Fruit fly (Drosophila melanogaster) whole organism, embryonic: ENCODE measurements around the gene CG4297.

Source experiments
- ATbp ChIP-seq: fragments of 200-800 bp; sonication (Bioruptor generic); optimal IDR thresholded peaks from 2 replicates; lab custom pipeline; 2017; ENCODE audit warnings: missing biosample characterization, mild to moderate bottlenecking, missing genetic modification characterization, missing genetic modification reagents
- Bgb ChIP-seq: fragments of 200-800 bp; sonication (Bioruptor generic); IDR thresholded peaks from 2 replicates; pipeline ENCODE4 v1.3.6; 2022; ENCODE audit warnings: missing biosample characterization, missing genetic modification characterization; ENCODE audit not compliant: partially characterized antibody
- CG11093 ChIP-seq: fragments of 200-800 bp; sonication (Bioruptor generic); IDR thresholded peaks from 3 replicates; pipeline ENCODE4 v1.3.6; 2022; ENCODE audit warnings: missing biosample characterization, missing genetic modification characterization
- CG11504 ChIP-seq: fragments of 200-800 bp; sonication (Bioruptor generic); optimal IDR thresholded peaks from 3 replicates; lab custom pipeline; 2019; ENCODE audit warnings: missing biosample characterization, mild to moderate bottlenecking, missing genetic modification characterization, moderate library complexity
- CG1233 ChIP-seq: fragments of 200-800 bp; sonication (Bioruptor generic); optimal IDR thresholded peaks from 4 replicates; lab custom pipeline; 2018; ENCODE audit warnings: missing biosample characterization, mild to moderate bottlenecking, missing genetic modification characterization
- CG14860 ChIP-seq: fragments of 200-800 bp; sonication (Bioruptor generic); IDR thresholded peaks from 3 replicates; pipeline ENCODE4 v1.3.6; 2022; ENCODE audit warnings: missing biosample characterization, missing genetic modification characterization; ENCODE audit not compliant: partially characterized antibody
- CG15073 ChIP-seq: fragments of 200-800 bp; sonication (Bioruptor generic); optimal IDR thresholded peaks from 2 replicates; lab custom pipeline; 2016; ENCODE audit warnings: missing biosample characterization, missing genetic modification characterization
- CG15601 ChIP-seq: fragments of 200-800 bp; sonication (Bioruptor generic); optimal IDR thresholded peaks from 3 replicates; lab custom pipeline; 2019; ENCODE audit warnings: missing biosample characterization, mild to moderate bottlenecking, missing genetic modification characterization, moderate library complexity
- CG18011 ChIP-seq: fragments of 200-800 bp; sonication (Bioruptor generic); optimal IDR thresholded peaks from 2 replicates; lab custom pipeline; 2017; ENCODE audit warnings: missing biosample characterization, missing genetic modification characterization, mild to moderate bottlenecking, moderate library complexity, missing genotype
- CG32767 ChIP-seq: fragments of 200-800 bp; sonication (Bioruptor generic); IDR thresholded peaks from 2 replicates; pipeline ENCODE4 v1.3.6; 2022; ENCODE audit warnings: missing biosample characterization, missing genetic modification characterization
- CG4617 ChIP-seq: fragments of 200-800 bp; sonication (Bioruptor generic); optimal IDR thresholded peaks from 3 replicates; lab custom pipeline; 2016; ENCODE audit warnings: missing biosample characterization, missing genetic modification characterization, borderline replicate concordance
- CG4730 ChIP-seq: fragments of 200-800 bp; sonication (Bioruptor generic); IDR thresholded peaks from 2 replicates; pipeline ENCODE4 v1.3.6; 2022; ENCODE audit warnings: missing biosample characterization, missing genetic modification characterization
- CG5180 ChIP-seq: fragments of 200-800 bp; sonication (Bioruptor generic); optimal IDR thresholded peaks from 3 replicates; lab custom pipeline; 2017; ENCODE audit warnings: missing biosample characterization, missing genetic modification characterization, mild to moderate bottlenecking, moderate library complexity, missing genetic modification reagents
- CG6654 ChIP-seq: fragments of 200-800 bp; sonication (Bioruptor generic); optimal IDR thresholded peaks from 2 replicates; lab custom pipeline; 2017; ENCODE audit warnings: missing biosample characterization, mild to moderate bottlenecking, missing genetic modification characterization
- CG8944 ChIP-seq: fragments of 200-800 bp; sonication (Bioruptor generic); optimal IDR thresholded peaks from 3 replicates; lab custom pipeline; 2016; ENCODE audit warnings: missing biosample characterization, missing genetic modification characterization
- CG9876 ChIP-seq: fragments of 200-800 bp; sonication (Bioruptor generic); optimal IDR thresholded peaks from 2 replicates; lab custom pipeline; 2016; ENCODE audit warnings: missing biosample characterization, missing genetic modification characterization
- CG9932 ChIP-seq: fragments of 200-800 bp; sonication (Bioruptor generic); IDR thresholded peaks from 2 replicates; pipeline ENCODE4 v1.3.6; 2022; ENCODE audit warnings: missing biosample characterization, missing genetic modification characterization
- CrebB ChIP-seq: fragments of 200-800 bp; sonication (Bioruptor generic); optimal IDR thresholded peaks from 3 replicates; lab custom pipeline; 2018; ENCODE audit warnings: missing biosample characterization, mild to moderate bottlenecking, missing genetic modification characterization
- Dek ChIP-seq: fragments of 200-800 bp; sonication (Bioruptor generic); optimal IDR thresholded peaks from 3 replicates; lab custom pipeline; 2019; ENCODE audit warnings: missing biosample characterization, mild to moderate bottlenecking, missing genetic modification characterization, moderate library complexity
- GATAe ChIP-seq: fragments of 200-800 bp; sonication (Bioruptor generic); conservative IDR thresholded peaks from 2 replicates; pipeline ENCODE4 v1.3.6; 2022; ENCODE audit warnings: missing biosample characterization, missing genetic modification characterization
- Hr51 ChIP-seq, 2 experiments: fragments of 200-800 bp; sonication (Bioruptor generic); optimal IDR thresholded peaks; 2 replicates in 1 of 2; 3 replicates in 1 of 2; lab custom pipeline; 2016 to 2018; ENCODE audit warnings: missing biosample characterization in 2 of 2, missing genetic modification characterization in 2 of 2, mild to moderate bottlenecking in 1 of 2, moderate library complexity in 1 of 2
- Nf-YA ChIP-seq: fragments of 200-800 bp; sonication (Bioruptor generic); IDR thresholded peaks from 2 replicates; pipeline ENCODE4 v1.3.6; 2022; ENCODE audit warnings: missing biosample characterization, missing genetic modification characterization
- Oli ChIP-seq: fragments of 200-800 bp; sonication (Bioruptor generic); optimal IDR thresholded peaks from 2 replicates; lab custom pipeline; 2018; ENCODE audit warnings: missing biosample characterization, mild to moderate bottlenecking, missing genetic modification characterization, moderate library complexity
- Rfx ChIP-seq: fragments of 200-800 bp; sonication (Bioruptor generic); IDR thresholded peaks from 2 replicates; pipeline ENCODE4 v1.3.6; 2022; ENCODE audit warnings: missing biosample characterization, missing genetic modification characterization
- Spps ChIP-seq: fragments of 200-800 bp; sonication (Bioruptor generic); optimal IDR thresholded peaks from 2 replicates; lab custom pipeline; 2018; ENCODE audit warnings: missing biosample characterization, mild to moderate bottlenecking, missing genetic modification characterization
- Tbp ChIP-seq: fragments of >200 bp; optimal IDR thresholded peaks from 2 replicates; lab custom pipeline; 2018; ENCODE audit warnings: missing biosample characterization, missing genetic modification characterization
- Vsx1 ChIP-seq: fragments of 200-800 bp; sonication (Bioruptor generic); optimal IDR thresholded peaks from 2 replicates; lab custom pipeline; 2017; ENCODE audit warnings: missing biosample characterization, mild to moderate bottlenecking, missing genetic modification characterization, missing genetic modification reagents
- abd-A ChIP-seq: fragments of 200-800 bp; sonication (Bioruptor generic); optimal IDR thresholded peaks from 3 replicates; lab custom pipeline; 2019; ENCODE audit warnings: missing biosample characterization, mild to moderate bottlenecking, missing genetic modification characterization, moderate library complexity
- ap ChIP-seq: fragments of 200-800 bp; sonication (Bioruptor generic); IDR thresholded peaks from 2 replicates; pipeline ENCODE4 v1.3.6; 2022; ENCODE audit warnings: missing biosample characterization, missing genetic modification characterization
- ash1 ChIP-seq: fragments of 200-800 bp; sonication (Bioruptor generic); optimal IDR thresholded peaks from 2 replicates; lab custom pipeline; 2018; ENCODE audit warnings: missing biosample characterization, mild to moderate bottlenecking, missing genetic modification characterization
- bbx ChIP-seq: fragments of 200-800 bp; sonication (Bioruptor generic); IDR thresholded peaks from 2 replicates; pipeline ENCODE4 v1.3.6; 2022; ENCODE audit warnings: missing biosample characterization, missing genetic modification characterization; ENCODE audit not compliant: partially characterized antibody
- dati ChIP-seq: fragments of 200-800 bp; sonication (Bioruptor generic); IDR thresholded peaks from 2 replicates; pipeline ENCODE4 v1.3.6; 2022; ENCODE audit warnings: missing biosample characterization, missing genetic modification characterization
- emc ChIP-seq: fragments of 200-800 bp; sonication (Bioruptor generic); optimal IDR thresholded peaks from 2 replicates; lab custom pipeline; 2016; ENCODE audit warnings: missing biosample characterization, missing genetic modification characterization
- fu2 ChIP-seq: fragments of 200-800 bp; sonication (Bioruptor generic); optimal IDR thresholded peaks from 2 replicates; lab custom pipeline; 2016; ENCODE audit warnings: missing biosample characterization, missing genetic modification characterization
- gcm ChIP-seq: fragments of 200-800 bp; sonication (Bioruptor generic); optimal IDR thresholded peaks from 2 replicates; lab custom pipeline; 2019; ENCODE audit warnings: missing biosample characterization, mild to moderate bottlenecking, missing genetic modification characterization, moderate library complexity
- hth ChIP-seq: fragments of >200 bp; optimal IDR thresholded peaks from 2 replicates; lab custom pipeline; 2017; ENCODE audit warnings: inconsistent platforms
- insv ChIP-seq, 2 experiments: fragments of 200-800 bp; sonication (Bioruptor generic); optimal IDR thresholded peaks; 3 replicates each; lab custom pipeline; 2016 to 2018; ENCODE audit warnings: missing biosample characterization in 2 of 2, missing genetic modification characterization in 2 of 2
- jigr1 ChIP-seq: fragments of 200-800 bp; sonication (Bioruptor generic); IDR thresholded peaks from 3 replicates; pipeline ENCODE4 v1.3.6; 2022; ENCODE audit warnings: missing biosample characterization, missing genetic modification characterization
- jumu ChIP-seq: fragments of 200-800 bp; sonication (Bioruptor generic); optimal IDR thresholded peaks from 3 replicates; lab custom pipeline; 2016; ENCODE audit warnings: missing biosample characterization, missing genetic modification characterization
- lilli ChIP-seq: fragments of 200-800 bp; sonication (Bioruptor generic); optimal IDR thresholded peaks from 3 replicates; lab custom pipeline; 2016; ENCODE audit warnings: missing biosample characterization, missing genetic modification characterization
- pfk ChIP-seq: fragments of 200-800 bp; sonication (Bioruptor generic); optimal IDR thresholded peaks from 2 replicates; lab custom pipeline; 2018; ENCODE audit warnings: missing biosample characterization, mild to moderate bottlenecking, missing genetic modification characterization, moderate library complexity
- sc ChIP-seq, 3 experiments: fragments of >200 bp in 2 of 3; fragments of 200-800 bp in 1 of 3; sonication (Bioruptor generic) in 1 of 3; optimal IDR thresholded peaks; 2 replicates in 2 of 3; 3 replicates in 1 of 3; lab custom pipeline; 2017; ENCODE audit warnings: mild to moderate bottlenecking in 1 of 3, missing biosample characterization in 1 of 3, missing genetic modification characterization in 1 of 3, missing genetic modification reagents in 1 of 3
- sisA ChIP-seq: fragments of 200-800 bp; sonication (Bioruptor generic); IDR thresholded peaks from 2 replicates; pipeline ENCODE4 v1.3.6; 2022; ENCODE audit warnings: missing biosample characterization, missing genetic modification characterization
- sqz ChIP-seq: fragments of 200-800 bp; sonication (Bioruptor generic); optimal IDR thresholded peaks from 3 replicates; lab custom pipeline; 2018; ENCODE audit warnings: missing biosample characterization, mild to moderate bottlenecking, missing genetic modification characterization
- ssp ChIP-seq: fragments of 200-800 bp; sonication (Bioruptor generic); IDR thresholded peaks from 2 replicates; pipeline ENCODE4 v1.3.6; 2022; ENCODE audit warnings: missing biosample characterization, missing genetic modification characterization
- tin ChIP-seq: fragments of 200-800 bp; sonication (Bioruptor generic); optimal IDR thresholded peaks from 3 replicates; lab custom pipeline; 2016; ENCODE audit warnings: missing biosample characterization, missing genetic modification characterization
- vvl ChIP-seq: fragments of 200-800 bp; sonication (Bioruptor generic); IDR thresholded peaks from 2 replicates; pipeline ENCODE4 v1.3.6; 2022; ENCODE audit warnings: missing biosample characterization, missing genetic modification characterization

The CG4297 gene

DNA sequence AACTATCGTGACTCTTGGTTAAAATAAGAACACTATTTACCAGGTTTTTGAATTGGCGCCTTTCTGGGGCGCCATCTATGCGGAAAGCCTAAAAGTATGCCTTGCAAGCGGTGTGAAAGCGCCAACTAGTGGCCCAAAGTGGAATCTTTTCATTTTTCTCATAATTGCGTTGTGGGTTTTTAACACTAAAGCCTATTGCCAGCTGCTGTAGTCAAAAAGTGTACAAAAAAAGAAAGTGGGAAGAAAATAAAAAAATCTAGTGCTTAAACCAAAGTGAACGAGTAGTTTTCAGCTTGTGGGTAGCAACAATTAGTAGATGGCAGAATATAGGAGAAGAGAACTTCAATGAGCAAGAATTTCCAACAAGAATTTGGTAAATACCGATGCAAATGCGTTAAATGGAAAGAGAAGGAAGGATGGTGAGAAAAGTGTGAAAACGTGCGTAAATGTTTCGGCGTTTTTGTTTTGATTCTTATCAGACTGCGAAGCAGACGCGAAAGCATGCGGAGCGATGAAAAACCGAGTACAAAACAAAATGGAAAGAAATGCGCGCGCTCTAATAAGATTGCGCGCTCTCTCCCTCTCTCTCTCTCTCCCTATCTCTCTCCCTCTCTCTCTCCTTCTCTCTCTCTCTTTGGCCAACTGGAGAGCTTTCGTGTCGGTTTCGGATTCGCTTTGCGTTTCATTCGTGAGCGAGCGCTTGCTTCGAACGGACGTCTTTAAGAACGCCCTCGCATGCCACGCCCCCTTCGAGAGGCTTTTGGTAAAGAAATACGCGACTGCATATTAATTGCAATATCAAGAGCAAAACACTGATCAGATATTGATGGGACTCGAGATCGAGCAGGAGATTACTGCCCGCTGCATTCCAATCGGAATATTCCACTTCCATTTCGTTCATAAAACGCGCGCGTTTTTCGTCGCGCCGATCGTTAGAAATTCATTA is 18.4 kb upstream of the CG4297 start (continued):
- TF ChIP-seq fu2 (GFP tag; lab: Kevin White, UChicago) (peak; percentile 73), Oli (tag; lab: Kevin White, UChicago) (peak; percentile 23), CG1233 (peak; percentile 35), CG9932 (GFP tag; lab: Robert Waterston, UW) (peak; percentile 84), CG14860 (GFP tag; lab: Robert Waterston, UW) (no peak), Tbp (GFP tag; lab: Kevin White, UChicago) (no peak), bbx (GFP tag; lab: Robert Waterston, UW) (peak; percentile 62; the same call in 1 of the 2 replicates), vvl (GFP tag; lab: Robert Waterston, UW) (peak; percentile 83), Dek (tag; lab: Kevin White, UChicago) (peak; percentile 87), sisA (peak; percentile 82), emc (GFP tag; lab: Kevin White, UChicago) (peak; percentile 64), Spps (tag; lab: Kevin White, UChicago) (peak; percentile 18), sc (optimal IDR thresholded peaks at IDR 0.05; lab: Kevin White, UChicago) (no peak), sc (GFP tag; optimal IDR thresholded peaks at IDR 0.05; lab: Kevin White, UChicago) (peak; percentile 23), CrebB (peak; percentile 25), CG11504 (tag; lab: Kevin White, UChicago) (peak; percentile 65), insv (GFP tag; optimal IDR thresholded peaks at IDR 0.05; lab: Kevin White, UChicago) (peak; percentile 86 to 96), CG4617 (GFP tag; lab: Kevin White, UChicago) (peak; percentile 11), CG15073 (GFP tag; lab: Kevin White, UChicago) (no peak), GATAe (GFP tag; lab: Robert Waterston, UW) (no peak), Bgb (GFP tag; lab: Robert Waterston, UW) (peak; percentile 52; the same call in 1 of the 2 replicates), CG8944 (GFP tag; lab: Kevin White, UChicago) (peak; percentile 86), CG11093 (GFP tag; lab: Robert Waterston, UW) (no peak), dati (no peak), Vsx1 (GFP tag; lab: Kevin White, UChicago) (peak; percentile 46), CG32767 (GFP tag; lab: Robert Waterston, UW) (no peak), CG15601 (peak; percentile 36), ATbp (GFP tag; lab: Kevin White, UChicago) (peak; percentile 41), CG6654 (GFP tag; lab: Kevin White, UChicago) (no peak), hth (lab: Kevin White, UChicago) (no peak), Rfx (GFP tag; lab: Robert Waterston, UW) (peak; percentile 91), jigr1 (GFP tag; lab: Robert Waterston, UW) (no peak), CG4730 (GFP tag; lab: Robert Waterston, UW) (peak; percentile 42), CG9876 (GFP tag; lab: Kevin White, UChicago) (peak; percentile 80), CG5180 (GFP tag; lab: Kevin White, UChicago) (peak; percentile 49), gcm (GFP tag; lab: Kevin White, UChicago) (peak; percentile 54), ash1 (GFP tag; lab: Kevin White, UChicago) (peak; percentile 39), CG18011 (GFP tag; lab: Kevin White, UChicago) (peak; percentile 33), pfk (GFP tag; lab: Kevin White, UChicago) (peak; percentile 59), Nf-YA (GFP tag; lab: Robert Waterston, UW) (peak; percentile 43), abd-A (tag; lab: Kevin White, UChicago) (peak; percentile 41), sqz (peak; percentile 71), ssp (GFP tag; lab: Robert Waterston, UW) (peak; percentile 48), Hr51 (GFP tag; optimal IDR thresholded peaks at IDR 0.05; lab: Kevin White, UChicago) (peak; percentile 5 to 81), jumu (peak; percentile 71), lilli (GFP tag; lab: Kevin White, UChicago) (peak; percentile 76), tin (GFP tag; lab: Kevin White, UChicago) (peak; percentile 81), ap (GFP tag; lab: Robert Waterston, UW) (no peak)
